Worm (Caenorhabditis elegans) whole organism, young adult: ENCODE measurements around the gene his-18.

Experiments used
- B0019.2 ChIP-seq: fragments of 200-800 bp; sonication (Bioruptor generic); conservative IDR thresholded peaks from 2 replicates; pipeline ENCODE4 v1.3.6; 2022; ENCODE audit warnings: missing genetic modification reagents, missing genetic modification characterization, missing compliant biosample characterization
- B0261.1 ChIP-seq: sonication (generic microtip); optimal IDR thresholded peaks from 2 replicates; lab custom pipeline; 2016; ENCODE audit warnings: mild to moderate bottlenecking, missing genetic modification characterization, moderate library complexity, missing compliant biosample characterization
- B0336.3 ChIP-seq: fragments of 200-800 bp; sonication (Bioruptor generic); IDR thresholded peaks from 2 replicates; pipeline ENCODE4 v1.3.6; 2022; ENCODE audit warnings: missing genetic modification characterization, missing compliant biosample characterization
- F10E7.11 ChIP-seq: sonication (generic microtip); optimal IDR thresholded peaks from 2 replicates; lab custom pipeline; 2017; ENCODE audit warnings: mild to moderate bottlenecking, missing genetic modification characterization, moderate library complexity, missing compliant biosample characterization
- F33H1.4 ChIP-seq: fragments of 200-800 bp; sonication (Bioruptor generic); IDR thresholded peaks from 2 replicates; pipeline ENCODE4 v1.3.6; 2022; ENCODE audit warnings: missing genetic modification reagents, missing genetic modification characterization, missing compliant biosample characterization
- F39B2.1 ChIP-seq: fragments of 200-800 bp; sonication (Bioruptor generic); IDR thresholded peaks from 2 replicates; pipeline ENCODE4 v1.3.6; 2022; ENCODE audit warnings: missing genetic modification reagents, missing genetic modification characterization, missing compliant biosample characterization
- F49E8.2 ChIP-seq: sonication (generic microtip); optimal IDR thresholded peaks from 3 replicates; lab custom pipeline; 2017; ENCODE audit warnings: missing genetic modification characterization, mild to moderate bottlenecking, missing compliant biosample characterization, antibody characterized with exemption, moderate library complexity; ENCODE audit not compliant: insufficient read depth
- F52B5.7 ChIP-seq: sonication (generic microtip); optimal IDR thresholded peaks from 2 replicates; lab custom pipeline; 2016; ENCODE audit warnings: mild to moderate bottlenecking, missing genetic modification characterization, missing compliant biosample characterization
- F57A8.1 ChIP-seq: fragments of 200-800 bp; sonication (Bioruptor generic); optimal IDR thresholded peaks from 2 replicates; lab custom pipeline; 2018; ENCODE audit warnings: mild to moderate bottlenecking, missing genetic modification characterization, moderate library complexity, missing compliant biosample characterization
- F57C9.4 ChIP-seq: sonication (generic microtip); optimal IDR thresholded peaks from 2 replicates; lab custom pipeline; 2017; ENCODE audit warnings: mild to moderate bottlenecking, missing genetic modification characterization, missing compliant biosample characterization
- T26A5.8 ChIP-seq: sonication (generic microtip); optimal IDR thresholded peaks from 2 replicates; lab custom pipeline; 2016; ENCODE audit warnings: missing genetic modification characterization, missing compliant biosample characterization
- Y53G8AR.9 ChIP-seq: fragments of 200-800 bp; sonication (Bioruptor generic); conservative IDR thresholded peaks from 2 replicates; pipeline ENCODE4 v1.3.6; 2022; ENCODE audit warnings: missing genetic modification reagents, missing genetic modification characterization, missing compliant biosample characterization
- Y56A3A.18 ChIP-seq: fragments of 200-800 bp; sonication (Bioruptor generic); IDR thresholded peaks from 2 replicates; pipeline ENCODE4 v1.3.6; 2022; ENCODE audit warnings: missing genetic modification reagents, missing genetic modification characterization, missing compliant biosample characterization
- Y79H2A.3 ChIP-seq: fragments of 200-800 bp; sonication (Bioruptor generic); conservative IDR thresholded peaks from 2 replicates; pipeline ENCODE4 v1.3.6; 2022; ENCODE audit warnings: missing genetic modification reagents, missing genetic modification characterization, missing compliant biosample characterization
- ama-1 ChIP-seq, 3 experiments: fragments of 150-350 bp in 1 of 3; sonication (generic microtip) in 2 of 3; optimal IDR thresholded peaks; 2 replicates each; lab custom pipeline; 2014 to 2018; ENCODE audit warnings: missing biosample characterization in 2 of 3, missing genetic modification characterization in 2 of 3, missing genetic modification reagents in 2 of 3
- attf-5 ChIP-seq: fragments of 200-800 bp; sonication (Bioruptor generic); optimal IDR thresholded peaks from 2 replicates; lab custom pipeline; 2018; ENCODE audit warnings: mild to moderate bottlenecking, missing genetic modification characterization, missing compliant biosample characterization
- attf-6 ChIP-seq: fragments of 200-800 bp; sonication (Bioruptor generic); IDR thresholded peaks from 2 replicates; pipeline ENCODE4 v1.3.6; 2022; ENCODE audit warnings: missing genetic modification reagents, missing genetic modification characterization, missing compliant biosample characterization
- cebp-1 ChIP-seq, 2 experiments: fragments of 200-800 bp in 1 of 2; sonication (Bioruptor generic) in 1 of 2; sonication (generic microtip) in 1 of 2; IDR thresholded peaks in 1 of 2; optimal IDR thresholded peaks in 1 of 2; 2 replicates each; pipeline versions ENCODE4 v1.3.6 to Lab custom; 2017 to 2022; ENCODE audit warnings: missing compliant biosample characterization in 2 of 2, missing genetic modification characterization in 2 of 2, mild to moderate bottlenecking in 1 of 2, missing genetic modification reagents in 1 of 2, moderate library complexity in 1 of 2
- ceh-27 ChIP-seq: fragments of 200-800 bp; sonication (Bioruptor generic); optimal IDR thresholded peaks from 2 replicates; lab custom pipeline; 2018; ENCODE audit warnings: mild to moderate bottlenecking, missing genetic modification characterization, moderate library complexity, missing compliant biosample characterization
- ceh-79 ChIP-seq: sonication (generic microtip); optimal IDR thresholded peaks from 2 replicates; lab custom pipeline; 2017; ENCODE audit warnings: mild to moderate bottlenecking, missing genetic modification characterization, missing compliant biosample characterization
- chd-7 ChIP-seq: sonication (generic microtip); optimal IDR thresholded peaks from 2 replicates; lab custom pipeline; 2016; ENCODE audit warnings: mild to moderate bottlenecking, missing genetic modification characterization, moderate library complexity, missing compliant biosample characterization
- dpff-1 ChIP-seq: sonication (generic microtip); optimal IDR thresholded peaks from 2 replicates; lab custom pipeline; 2017; ENCODE audit warnings: mild to moderate bottlenecking, missing genetic modification characterization, missing compliant biosample characterization
- egrh-3 ChIP-seq: fragments of 200-800 bp; sonication (Bioruptor generic); IDR thresholded peaks from 2 replicates; pipeline ENCODE4 v1.3.6; 2022; ENCODE audit warnings: missing genetic modification reagents, missing genetic modification characterization, missing compliant biosample characterization
- fkh-3 ChIP-seq: sonication (generic microtip); optimal IDR thresholded peaks from 2 replicates; lab custom pipeline; 2016; ENCODE audit warnings: mild to moderate bottlenecking, missing genetic modification characterization, missing compliant biosample characterization
- gei-17 ChIP-seq: fragments of 200-800 bp; sonication (Bioruptor generic); optimal IDR thresholded peaks from 2 replicates; lab custom pipeline; 2018; ENCODE audit warnings: mild to moderate bottlenecking, missing genetic modification characterization, missing compliant biosample characterization
- hmg-20 ChIP-seq: fragments of 200-800 bp; sonication (Bioruptor generic); IDR thresholded peaks from 2 replicates; pipeline ENCODE4 v1.3.6; 2022; ENCODE audit warnings: missing genetic modification reagents, missing genetic modification characterization, missing compliant biosample characterization
- lin-26 ChIP-seq: fragments of 200-800 bp; sonication (Bioruptor generic); IDR thresholded peaks from 2 replicates; pipeline ENCODE4 v1.3.6; 2022; ENCODE audit warnings: missing genetic modification reagents, missing genetic modification characterization, missing compliant biosample characterization
- lin-35 ChIP-seq, 3 experiments: fragments of 150-350 bp in 2 of 3; sonication (generic microtip) in 1 of 3; optimal IDR thresholded peaks; 2 replicates each; lab custom pipeline; 2014 to 2018; ENCODE audit warnings: missing biosample characterization in 3 of 3, missing genetic modification characterization in 3 of 3, missing genetic modification reagents in 3 of 3
- lin-40 ChIP-seq: sonication (generic microtip); optimal IDR thresholded peaks from 2 replicates; lab custom pipeline; 2016; ENCODE audit warnings: missing genetic modification characterization, mild to moderate bottlenecking, missing compliant biosample characterization, missing genotype, missing genetic modification reagents
- lir-1 ChIP-seq: fragments of 200-800 bp; sonication (Bioruptor generic); conservative IDR thresholded peaks from 2 replicates; pipeline ENCODE4 v1.3.6; 2022; ENCODE audit warnings: missing genetic modification reagents, missing genetic modification characterization, missing compliant biosample characterization
- madf-8 ChIP-seq: fragments of 200-800 bp; sonication (Bioruptor generic); conservative IDR thresholded peaks from 2 replicates; pipeline ENCODE4 v1.3.6; 2022; ENCODE audit warnings: missing genetic modification reagents, missing genetic modification characterization, missing compliant biosample characterization
- mcd-1 ChIP-seq: fragments of 200-800 bp; sonication (Bioruptor generic); IDR thresholded peaks from 2 replicates; pipeline ENCODE4 v1.3.6; 2022; ENCODE audit warnings: missing genetic modification reagents, missing genetic modification characterization, missing compliant biosample characterization
- nfya-1 ChIP-seq: sonication (generic microtip); optimal IDR thresholded peaks from 2 replicates; lab custom pipeline; 2017; ENCODE audit warnings: antibody characterized with exemption, missing compliant biosample characterization, missing genetic modification characterization, borderline replicate concordance; ENCODE audit not compliant: insufficient read depth
- nfyb-1 ChIP-seq: fragments of 200-800 bp; sonication (Bioruptor generic); IDR thresholded peaks from 2 replicates; pipeline ENCODE4 v1.3.6; 2022; ENCODE audit warnings: missing genetic modification reagents, missing genetic modification characterization, missing compliant biosample characterization
- nhr-80 ChIP-seq: sonication (generic microtip); optimal IDR thresholded peaks from 2 replicates; lab custom pipeline; 2016; ENCODE audit warnings: missing genetic modification characterization, missing compliant biosample characterization
- pha-4 ChIP-seq: fragments of 150-350 bp; sonication (generic microtip); optimal IDR thresholded peaks from 2 replicates; lab custom pipeline; 2014; ENCODE audit warnings: missing biosample characterization, missing genetic modification reagents, missing genetic modification characterization
- rcor-1 ChIP-seq: fragments of 200-800 bp; sonication (Bioruptor generic); IDR thresholded peaks from 2 replicates; pipeline ENCODE4 v1.3.6; 2022; ENCODE audit warnings: missing genetic modification reagents, missing genetic modification characterization, missing compliant biosample characterization
- repo-1 ChIP-seq: sonication (generic microtip); optimal IDR thresholded peaks from 2 replicates; lab custom pipeline; 2017; ENCODE audit warnings: mild to moderate bottlenecking, missing genetic modification characterization, missing compliant biosample characterization
- sea-2 ChIP-seq: fragments of 200-800 bp; sonication (Bioruptor generic); IDR thresholded peaks from 2 replicates; pipeline ENCODE4 v1.3.6; 2022; ENCODE audit warnings: missing genetic modification characterization, missing compliant biosample characterization
- snpc-1.1 ChIP-seq: sonication (generic microtip); optimal IDR thresholded peaks from 2 replicates; lab custom pipeline; 2017; ENCODE audit warnings: missing genetic modification characterization, mild to moderate bottlenecking, missing compliant biosample characterization, antibody characterized with exemption, moderate library complexity, missing genotype, missing genetic modification reagents; ENCODE audit not compliant: insufficient read depth
- sptf-2 ChIP-seq: fragments of 200-800 bp; sonication (Bioruptor generic); optimal IDR thresholded peaks from 2 replicates; lab custom pipeline; 2018; ENCODE audit warnings: mild to moderate bottlenecking, missing genetic modification characterization, missing compliant biosample characterization
- tlf-1 ChIP-seq: fragments of 200-800 bp; sonication (Bioruptor generic); optimal IDR thresholded peaks from 2 replicates; lab custom pipeline; 2018; ENCODE audit warnings: mild to moderate bottlenecking, missing genetic modification characterization, missing compliant biosample characterization
- unc-62 ChIP-seq: fragments of 150-350 bp; optimal IDR thresholded peaks from 2 replicates; lab custom pipeline; 2014; ENCODE audit warnings: missing biosample characterization, missing genetic modification reagents, missing genetic modification characterization
- zfh-2 ChIP-seq: fragments of 200-800 bp; sonication (Bioruptor generic); conservative IDR thresholded peaks from 2 replicates; pipeline ENCODE4 v1.3.6; 2022; ENCODE audit warnings: missing genetic modification reagents, missing genetic modification characterization, missing compliant biosample characterization
- ztf-22 ChIP-seq: fragments of 200-800 bp; sonication (Bioruptor generic); optimal IDR thresholded peaks from 2 replicates; lab custom pipeline; 2018; ENCODE audit warnings: mild to moderate bottlenecking, missing genetic modification characterization, moderate library complexity, missing compliant biosample characterization
- ztf-25 ChIP-seq: fragments of 200-800 bp; sonication (Bioruptor generic); IDR thresholded peaks from 2 replicates; pipeline ENCODE4 v1.3.6; 2022; ENCODE audit warnings: missing genetic modification reagents, missing genetic modification characterization, missing compliant biosample characterization
- ztf-26 ChIP-seq: sonication (generic microtip); optimal IDR thresholded peaks from 2 replicates; lab custom pipeline; 2017; ENCODE audit warnings: missing genetic modification characterization, missing compliant biosample characterization

his-18 gene

DNA sequence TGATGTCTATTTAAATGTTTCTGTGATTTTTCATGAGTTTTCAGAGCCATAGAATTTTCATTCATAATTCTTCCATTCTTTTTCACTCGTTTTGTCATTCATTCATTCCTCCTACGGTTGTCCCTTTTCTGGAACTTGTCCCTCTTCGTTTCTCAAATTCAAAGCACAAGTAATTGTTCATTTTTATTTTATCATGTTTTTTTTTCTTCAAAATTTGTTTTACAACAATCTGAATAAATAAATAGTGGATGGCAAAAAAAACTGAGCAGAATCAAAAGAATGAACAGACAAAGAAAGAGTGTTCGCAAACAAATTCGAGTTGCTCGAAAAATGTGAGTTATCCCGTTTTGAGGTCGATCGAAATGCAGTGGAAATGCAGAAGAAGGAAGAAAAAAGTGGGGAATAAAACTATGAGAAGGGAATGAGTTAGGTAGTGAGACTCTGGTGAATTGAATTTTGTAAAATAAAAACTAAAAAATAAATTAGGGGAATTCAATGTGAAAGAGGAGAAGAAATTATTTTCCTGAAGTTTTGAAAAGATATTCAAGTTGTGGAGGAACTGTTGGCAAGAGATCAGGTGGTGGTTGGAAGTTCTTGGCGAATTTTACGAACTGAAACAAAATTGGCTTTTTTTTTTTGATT is 41.5 kb downstream of the his-18 start:
- TF ChIP-seq ztf-26 (tag; lab: Kevin White, UChicago) (peak; percentile 70), Y56A3A.18 (GFP tag; lab: Robert Waterston, UW) (no peak), T26A5.8 (tag; lab: Kevin White, UChicago) (no peak), sptf-2 (no peak), lin-26 (no peak), chd-7 (peak; percentile 48), nfya-1 (no peak), dpff-1 (tag; lab: Kevin White, UChicago) (no peak), ama-1 (optimal IDR thresholded peaks at IDR 0.05; lab: Kevin White, UChicago) (peak; percentile 93), ama-1 (GFP tag; optimal IDR thresholded peaks at IDR 0.05; lab: Kevin White, UChicago) (no peak), zfh-2 (GFP tag; lab: Robert Waterston, UW) (no peak), nfyb-1 (GFP tag; lab: Robert Waterston, UW) (peak; percentile 44; the same call in 1 of the 2 replicates), cebp-1 (GFP tag; IDR thresholded peaks at IDR 0.05; lab: Robert Waterston, UW) (no peak), cebp-1 (tag; optimal IDR thresholded peaks at IDR 0.05; lab: Kevin White, UChicago) (peak; percentile 43), attf-5 (GFP tag; lab: Kevin White, UChicago) (no peak), B0019.2 (GFP tag; lab: Robert Waterston, UW) (no peak), hmg-20 (GFP tag; lab: Robert Waterston, UW) (no peak), nhr-80 (no peak), F57A8.1 (GFP tag; lab: Kevin White, UChicago) (no peak), F39B2.1 (GFP tag; lab: Robert Waterston, UW) (no peak), sea-2 (GFP tag; lab: Robert Waterston, UW) (no peak), Y79H2A.3 (GFP tag; lab: Robert Waterston, UW) (no peak), fkh-3 (tag; lab: Kevin White, UChicago) (no peak), lin-35 (GFP tag; optimal IDR thresholded peaks at IDR 0.05; lab: Kevin White, UChicago) (no peak), ztf-25 (no peak), lir-1 (GFP tag; lab: Robert Waterston, UW) (no peak), ceh-27 (GFP tag; lab: Kevin White, UChicago) (no peak), ceh-79 (tag; lab: Kevin White, UChicago) (no peak), F49E8.2 (tag; lab: Kevin White, UChicago) (no peak), tlf-1 (GFP tag; lab: Kevin White, UChicago) (peak; percentile 51), rcor-1 (GFP tag; lab: Robert Waterston, UW) (no peak), B0261.1 (no peak), lin-40 (peak; percentile 3), madf-8 (GFP tag; lab: Robert Waterston, UW) (no peak), repo-1 (peak; percentile 67), F33H1.4 (GFP tag; lab: Robert Waterston, UW) (no peak), F10E7.11 (no peak), ztf-22 (GFP tag; lab: Kevin White, UChicago) (no peak), pha-4 (no peak), Y53G8AR.9 (GFP tag; lab: Robert Waterston, UW) (peak; percentile 67; the same call in 1 of the 2 replicates), unc-62 (no peak), F57C9.4 (tag; lab: Kevin White, UChicago) (no peak), attf-6 (no peak), F52B5.7 (tag; lab: Kevin White, UChicago) (no peak), gei-17 (GFP tag; lab: Kevin White, UChicago) (peak; percentile 59), B0336.3 (GFP tag; lab: Robert Waterston, UW) (peak; percentile 18; the same call in 1 of the 2 replicates), egrh-3 (GFP tag; lab: Robert Waterston, UW) (no peak), snpc-1.1 (no peak), mcd-1 (peak; percentile 22; the same call in 1 of the 2 replicates)
